Worm (Caenorhabditis elegans) whole organism, L3 larva: Measurements from ENCODE around the gene npp-24.

ENCODE experiments used
- ama-1 ChIP-seq: fragments of 150-350 bp; optimal IDR thresholded peaks from 2 replicates; lab custom pipeline; 2018
- egl-27 ChIP-seq: sonication (generic microtip); optimal IDR thresholded peaks from 4 replicates; lab custom pipeline; 2017; ENCODE audit warnings: missing biosample characterization, missing genetic modification reagents, missing genetic modification characterization
- lin-15B ChIP-seq: fragments of 150-350 bp; optimal IDR thresholded peaks from 2 replicates; lab custom pipeline; 2014; ENCODE audit warnings: missing biosample characterization, missing genetic modification characterization
- mdl-1 ChIP-seq: fragments of 150-350 bp; optimal IDR thresholded peaks from 2 replicates; lab custom pipeline; 2014; ENCODE audit warnings: missing biosample characterization, missing genetic modification characterization
- nhr-23 ChIP-seq: fragments of 150-350 bp; optimal IDR thresholded peaks from 2 replicates; lab custom pipeline; 2014; ENCODE audit warnings: missing biosample characterization, missing genetic modification reagents, missing genetic modification characterization
- nhr-237 ChIP-seq: fragments of 150-350 bp; optimal IDR thresholded peaks from 2 replicates; lab custom pipeline; 2014; ENCODE audit warnings: missing biosample characterization, missing genetic modification characterization
- nhr-28 ChIP-seq: fragments of 150-350 bp; optimal IDR thresholded peaks from 2 replicates; lab custom pipeline; 2014; ENCODE audit warnings: missing biosample characterization, missing genetic modification characterization
- nhr-77 ChIP-seq: fragments of 150-350 bp; optimal IDR thresholded peaks from 2 replicates; lab custom pipeline; 2014; ENCODE audit warnings: missing biosample characterization, missing genetic modification characterization
- zag-1 ChIP-seq: fragments of 150-350 bp; optimal IDR thresholded peaks from 2 replicates; lab custom pipeline; 2014; ENCODE audit warnings: missing biosample characterization, missing genetic modification characterization

ce11 chrII:5556431-5556830 lies 50.8 kb downstream of the npp-24 start, which contains the start of gene ins-11:
- TF ChIP-seq mdl-1 (no peak), nhr-28 (tag; lab: Kevin White, UChicago) (no peak), egl-27 (tag; lab: Kevin White, UChicago) (no peak), nhr-23 (no peak), nhr-237 (tag; lab: Kevin White, UChicago) (no peak), nhr-77 (tag; lab: Kevin White, UChicago) (no peak), ama-1 (lab: Kevin White, UChicago) (no peak), zag-1 (tag; lab: Kevin White, UChicago) (no peak), lin-15B (no peak)
